Fruit fly (Drosophila melanogaster) whole organism, adult: ENCODE results near the gene CG15877.

Experiments
- CG11617 ChIP-seq: fragments of 200-800 bp; sonication (Bioruptor generic); optimal IDR thresholded peaks from 2 replicates; lab custom pipeline; 2017; ENCODE audit warnings: mild to moderate bottlenecking, missing biosample characterization, missing genetic modification reagents, missing genetic modification characterization
- CG12768 ChIP-seq: fragments of 200-800 bp; sonication (Bioruptor generic); optimal IDR thresholded peaks from 2 replicates; lab custom pipeline; 2017; ENCODE audit warnings: missing biosample characterization, missing genetic modification characterization, mild to moderate bottlenecking, moderate library complexity, missing genetic modification reagents
- CG14711 ChIP-seq: fragments of 200-800 bp; sonication (Bioruptor generic); optimal IDR thresholded peaks from 2 replicates; lab custom pipeline; 2018; ENCODE audit warnings: missing biosample characterization, mild to moderate bottlenecking, missing genetic modification characterization, moderate library complexity
- CG1620 ChIP-seq: fragments of 200-800 bp; sonication (Bioruptor generic); optimal IDR thresholded peaks from 2 replicates; lab custom pipeline; 2016; ENCODE audit warnings: missing biosample characterization, missing genetic modification characterization
- CG33017 ChIP-seq: fragments of 200-800 bp; sonication (Bioruptor generic); optimal IDR thresholded peaks from 2 replicates; lab custom pipeline; 2018; ENCODE audit warnings: missing biosample characterization, mild to moderate bottlenecking, missing genetic modification characterization, moderate library complexity
- CG5204 ChIP-seq: fragments of 200-800 bp; sonication (Bioruptor generic); optimal IDR thresholded peaks from 2 replicates; lab custom pipeline; 2016; ENCODE audit warnings: missing biosample characterization, missing genetic modification characterization
- CG7045 ChIP-seq: fragments of 200-800 bp; sonication (Bioruptor generic); optimal IDR thresholded peaks from 2 replicates; lab custom pipeline; 2017; ENCODE audit warnings: missing biosample characterization, mild to moderate bottlenecking, missing genetic modification characterization
- CG7101 ChIP-seq: fragments of 200-800 bp; sonication (Bioruptor generic); optimal IDR thresholded peaks from 2 replicates; lab custom pipeline; 2018; ENCODE audit warnings: missing biosample characterization, mild to moderate bottlenecking, missing genetic modification characterization, moderate library complexity
- Clk ChIP-seq: fragments of 200-800 bp; sonication (Bioruptor generic); optimal IDR thresholded peaks from 2 replicates; lab custom pipeline; 2017; ENCODE audit warnings: missing biosample characterization, missing genetic modification characterization
- Crg-1 ChIP-seq: fragments of 200-800 bp; sonication (Bioruptor generic); optimal IDR thresholded peaks from 2 replicates; lab custom pipeline; 2016; ENCODE audit warnings: missing biosample characterization, missing genetic modification characterization
- Hr96 ChIP-seq: fragments of 200-800 bp; sonication (Bioruptor generic); optimal IDR thresholded peaks from 2 replicates; lab custom pipeline; 2016; ENCODE audit warnings: missing biosample characterization, missing genetic modification characterization
- Mnt ChIP-seq: fragments of 200-800 bp; sonication (Bioruptor generic); optimal IDR thresholded peaks from 2 replicates; lab custom pipeline; 2016; ENCODE audit warnings: missing biosample characterization, mild to moderate bottlenecking, missing genetic modification characterization
- bab1 ChIP-seq: fragments of 200-800 bp; sonication (Bioruptor generic); optimal IDR thresholded peaks from 3 replicates; lab custom pipeline; 2019; ENCODE audit warnings: missing biosample characterization, mild to moderate bottlenecking, missing genetic modification characterization, moderate library complexity
- cic ChIP-seq: fragments of 200-800 bp; sonication (Bioruptor generic); optimal IDR thresholded peaks from 2 replicates; lab custom pipeline; 2017; ENCODE audit warnings: missing biosample characterization, mild to moderate bottlenecking, missing genetic modification characterization, moderate library complexity
- cnc ChIP-seq, 2 experiments: fragments of >200 bp; optimal IDR thresholded peaks; 2 replicates each; lab custom pipeline; 2017
- kay ChIP-seq: fragments of 200-800 bp; sonication (Bioruptor generic); peaks from one replicate; lab custom pipeline; 2016; ENCODE audit warnings: missing biosample characterization, missing genetic modification characterization, borderline replicate concordance
- ovo ChIP-seq: fragments of 200-800 bp; sonication (Bioruptor generic); optimal IDR thresholded peaks from 2 replicates; lab custom pipeline; 2016; ENCODE audit warnings: missing biosample characterization, missing genetic modification characterization
- pad ChIP-seq: fragments of 200-800 bp; sonication (Bioruptor generic); optimal IDR thresholded peaks from 3 replicates; lab custom pipeline; 2017; ENCODE audit warnings: missing biosample characterization, missing genetic modification characterization, mild to moderate bottlenecking, moderate library complexity, missing genetic modification reagents
- tj ChIP-seq: fragments of 200-800 bp; sonication (Bioruptor generic); optimal IDR thresholded peaks from 3 replicates; lab custom pipeline; 2017; ENCODE audit warnings: missing biosample characterization, mild to moderate bottlenecking, missing genetic modification characterization, moderate library complexity
- toe ChIP-seq: fragments of 200-800 bp; sonication (Bioruptor generic); optimal IDR thresholded peaks from 2 replicates; lab custom pipeline; 2016; ENCODE audit warnings: missing biosample characterization, missing genetic modification characterization

CG15877 gene

DNA sequence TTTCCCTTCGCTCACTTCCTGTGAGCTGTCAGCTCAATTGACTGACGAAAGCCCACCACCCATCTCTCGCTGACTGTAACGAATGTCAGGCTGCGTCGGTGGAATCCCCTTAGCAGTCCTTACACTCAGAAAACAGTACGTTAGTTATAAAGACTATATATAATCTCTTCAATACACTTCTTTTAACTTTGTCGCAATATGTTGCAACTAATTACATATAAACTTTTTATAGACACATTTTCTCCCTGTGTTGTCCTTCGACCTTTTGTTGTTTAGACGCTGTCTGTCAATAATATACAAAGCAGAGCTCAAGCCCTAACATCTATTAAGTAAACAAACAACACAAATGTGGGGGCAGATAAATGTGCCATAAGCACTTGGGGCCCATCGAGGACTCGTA lies 43.8 kb upstream of the CG15877 start:
- no peak for TF ChIP-seq CG7045 (GFP tag; lab: Kevin White, UChicago)
- no peak for TF ChIP-seq CG5204 (GFP tag; lab: Kevin White, UChicago)
- no peak for TF ChIP-seq CG7101
- no peak for TF ChIP-seq toe (GFP tag; lab: Kevin White, UChicago)
- no peak for TF ChIP-seq Crg-1
- no peak for TF ChIP-seq pad (GFP tag; lab: Kevin White, UChicago)

- no peak for TF ChIP-seq Clk (GFP tag; lab: Kevin White, UChicago)
- no peak for TF ChIP-seq cnc (optimal IDR thresholded peaks at IDR 0.05; lab: Kevin White, UChicago)
- TF ChIP-seq CG33017 (tag; lab: Kevin White, UChicago) = no peak
- no peak for TF ChIP-seq Mnt (GFP tag; lab: Kevin White, UChicago)
- TF ChIP-seq CG12768 = no peak
- TF ChIP-seq CG7045 (GFP tag; lab: Kevin White, UChicago) = peak; percentile 4
- TF ChIP-seq ovo = no peak
- TF ChIP-seq bab1 (GFP tag; lab: Kevin White, UChicago) = peak; percentile 71
- peak; percentile 60 for TF ChIP-seq CG14711 (tag; lab: Kevin White, UChicago)
- TF ChIP-seq kay = peak; percentile 58
Observed at dm6 chr3L:2418769-2419168, 41.4 kb upstream of the CG15877 start.

dm6 chr3L:2417399-2418040 lies 40.2 kb upstream of the CG15877 start:
- peak; percentile 32 for TF ChIP-seq CG5204 (GFP tag; lab: Kevin White, UChicago)
- no peak for TF ChIP-seq cnc (optimal IDR thresholded peaks at IDR 0.05; lab: Kevin White, UChicago)
- peak; percentile 94 for TF ChIP-seq bab1 (GFP tag; lab: Kevin White, UChicago)
- peak; percentile 80 for TF ChIP-seq pad (GFP tag; lab: Kevin White, UChicago)
- peak; percentile 1 for TF ChIP-seq Hr96 (GFP tag; lab: Kevin White, UChicago)
- peak; percentile 20 for TF ChIP-seq toe (GFP tag; lab: Kevin White, UChicago)
- peak; percentile 77 for TF ChIP-seq CG7045 (GFP tag; lab: Kevin White, UChicago)
- peak; percentile 65 for TF ChIP-seq CG7101
- TF ChIP-seq ovo = no peak
- no peak for TF ChIP-seq Mnt (GFP tag; lab: Kevin White, UChicago)
- peak; percentile 11 for TF ChIP-seq CG12768
- TF ChIP-seq tj (GFP tag; lab: Kevin White, UChicago) = peak; percentile 76
- peak; percentile 22 for TF ChIP-seq Crg-1
- peak; percentile 18 for TF ChIP-seq CG1620
- peak; percentile 42 for TF ChIP-seq kay
- TF ChIP-seq CG33017 (tag; lab: Kevin White, UChicago) = peak; percentile 48
- TF ChIP-seq CG14711 (tag; lab: Kevin White, UChicago) = peak; percentile 61
- no peak for TF ChIP-seq Clk (GFP tag; lab: Kevin White, UChicago)
- TF ChIP-seq CG11617 (GFP tag; lab: Kevin White, UChicago) = peak; percentile 82
- TF ChIP-seq cic (GFP tag; lab: Kevin White, UChicago) = no peak

dm6 chr3L:2414876-2415275 lies 37.5 kb upstream of the CG15877 start:
- no peak for TF ChIP-seq Hr96 (GFP tag; lab: Kevin White, UChicago)
- TF ChIP-seq tj (GFP tag; lab: Kevin White, UChicago) = peak; percentile 35

dm6 chr3L:2411564-2412080 lies 34.3 kb upstream of the CG15877 start:
- TF ChIP-seq CG12768 (peak; percentile 63), Clk (GFP tag; lab: Kevin White, UChicago) (no peak), Hr96 (GFP tag; lab: Kevin White, UChicago) (peak; percentile 12), pad (GFP tag; lab: Kevin White, UChicago) (no peak), CG14711 (tag; lab: Kevin White, UChicago) (peak; percentile 57), Crg-1 (no peak), CG5204 (GFP tag; lab: Kevin White, UChicago) (peak; percentile 53), CG7101 (peak; percentile 54), cic (GFP tag; lab: Kevin White, UChicago) (no peak), toe (GFP tag; lab: Kevin White, UChicago) (peak; percentile 41), CG11617 (GFP tag; lab: Kevin White, UChicago) (peak; percentile 44), ovo (no peak), CG7045 (GFP tag; lab: Kevin White, UChicago) (peak; percentile 83), bab1 (GFP tag; lab: Kevin White, UChicago) (no peak), CG33017 (tag; lab: Kevin White, UChicago) (peak; percentile 68)

dm6 chr3L:2410869-2411268 lies 33.5 kb upstream of the CG15877 start:
- TF ChIP-seq CG12768 = no peak
- no peak for TF ChIP-seq CG11617 (GFP tag; lab: Kevin White, UChicago)
- TF ChIP-seq CG1620 = no peak
- TF ChIP-seq bab1 (GFP tag; lab: Kevin White, UChicago) = no peak
- TF ChIP-seq ovo = no peak
- TF ChIP-seq kay = no peak
- TF ChIP-seq CG14711 (tag; lab: Kevin White, UChicago) = no peak
- no peak for TF ChIP-seq Clk (GFP tag; lab: Kevin White, UChicago)
- no peak for TF ChIP-seq Hr96 (GFP tag; lab: Kevin White, UChicago)
- TF ChIP-seq CG5204 (GFP tag; lab: Kevin White, UChicago) = no peak
- no peak for TF ChIP-seq cic (GFP tag; lab: Kevin White, UChicago)
- TF ChIP-seq toe (GFP tag; lab: Kevin White, UChicago) = no peak
- no peak for TF ChIP-seq CG7101
- TF ChIP-seq CG33017 (tag; lab: Kevin White, UChicago) = no peak
- no peak for TF ChIP-seq tj (GFP tag; lab: Kevin White, UChicago)
